Fruit fly (Drosophila melanogaster): Measurements from ENCODE around the gene Pcyt2.

Gene Pcyt2

dm6 chr3L:1584003-1584402 lies 30.7 kb downstream of the Pcyt2 start:
- no peak for TF ChIP-seq CG6272 (GFP tag; IDR thresholded peaks at IDR 0.05)
- no peak for TF ChIP-seq Scr (GFP tag; IDR thresholded peaks at IDR 0.05; ENCODE audit: partially characterized antibody)
- peak; percentile 78 for TF ChIP-seq CG12391 (tag; optimal IDR thresholded peaks at IDR 0.05)
- peak in 1 of 2 experiments; percentile 10 for TF ChIP-seq Hr78 (GFP tag; optimal IDR thresholded peaks at IDR 0.05)
- peak; percentile 78 for TF ChIP-seq vvl (GFP tag; IDR thresholded peaks at IDR 0.05)
- TF ChIP-seq HLH54F (GFP tag; optimal IDR thresholded peaks at IDR 0.05): no peak
- no peak for TF ChIP-seq cad (GFP tag; optimal IDR thresholded peaks at IDR 0.05)
- peak; percentile 84 for TF ChIP-seq otp (GFP tag; IDR thresholded peaks at IDR 0.05)
- TF ChIP-seq CG11456 (GFP tag; IDR thresholded peaks at IDR 0.05): 0 out of 3 replicates have a peak, but pooled peaks have one; percentile 48
- TF ChIP-seq Hr3 (GFP tag; optimal IDR thresholded peaks at IDR 0.05): peak; percentile 63
- TF ChIP-seq az2 (GFP tag; optimal IDR thresholded peaks at IDR 0.05): peak; percentile 65
- peak; percentile 59 for TF ChIP-seq ap (GFP tag; IDR thresholded peaks at IDR 0.05)
- TF ChIP-seq ranshi (GFP tag; IDR thresholded peaks at IDR 0.05): no peak
- TF ChIP-seq ato (GFP tag; IDR thresholded peaks at IDR 0.05; ENCODE audit: partially characterized antibody): no peak
- TF ChIP-seq nom (GFP tag; optimal IDR thresholded peaks at IDR 0.05): no peak
- peak; percentile 51 for TF ChIP-seq cato (GFP tag; optimal IDR thresholded peaks at IDR 0.05; ENCODE audit: borderline replicate concordance)
- no peak for TF ChIP-seq toy (GFP tag; IDR thresholded peaks at IDR 0.05)
- TF ChIP-seq wdn (GFP tag; IDR thresholded peaks at IDR 0.05): no peak
- peak; percentile 47 for TF ChIP-seq Atf-2 (GFP tag; optimal IDR thresholded peaks at IDR 0.05)
- peak; percentile 73 for TF ChIP-seq Xbp1 (GFP tag; optimal IDR thresholded peaks at IDR 0.05)
- TF ChIP-seq CG11398 (GFP tag; optimal IDR thresholded peaks at IDR 0.05): peak; percentile 38
- TF ChIP-seq nerfin-2 (GFP tag; IDR thresholded peaks at IDR 0.05; ENCODE audit: partially characterized antibody): no peak
- TF ChIP-seq Hsf (GFP tag; optimal IDR thresholded peaks at IDR 0.05): peak; percentile 69
- TF ChIP-seq kni (GFP tag; optimal IDR thresholded peaks at IDR 0.05): no peak
- TF ChIP-seq CG1024 (GFP tag; IDR thresholded peaks at IDR 0.05): no peak
- no peak for TF ChIP-seq CG3838 (GFP tag; optimal IDR thresholded peaks at IDR 0.05)
- TF ChIP-seq CG8089 (GFP tag; optimal IDR thresholded peaks at IDR 0.05): peak; percentile 38
- no peak for TF ChIP-seq CG10543 (GFP tag; optimal IDR thresholded peaks at IDR 0.05)
- peak; percentile 41 for TF ChIP-seq tx (GFP tag; optimal IDR thresholded peaks at IDR 0.05)
- peak; percentile 46 for TF ChIP-seq CG12155 (GFP tag; optimal IDR thresholded peaks at IDR 0.05)
- peak; percentile 56 for TF ChIP-seq CG17568 (GFP tag; optimal IDR thresholded peaks at IDR 0.05)
- TF ChIP-seq CG31388 (GFP tag; optimal IDR thresholded peaks at IDR 0.05): no peak
- TF ChIP-seq Fer3 (tag; optimal IDR thresholded peaks at IDR 0.05): peak; percentile 26
- TF ChIP-seq stc (GFP tag; IDR thresholded peaks at IDR 0.05): peak; percentile 58
- no peak for TF ChIP-seq CG9215 (GFP tag; IDR thresholded peaks at IDR 0.05)
- TF ChIP-seq row (GFP tag; IDR thresholded peaks at IDR 0.05): peak; percentile 68
- 0 out of 3 replicates have a peak, but pooled peaks have one; percentile 56 for TF ChIP-seq Mrtf (GFP tag; IDR thresholded peaks at IDR 0.05)
- TF ChIP-seq CG13123 (GFP tag; optimal IDR thresholded peaks at IDR 0.05): peak; percentile 23
- TF ChIP-seq pros (GFP tag; optimal IDR thresholded peaks at IDR 0.05): no peak
- TF ChIP-seq D19B (GFP tag; optimal IDR thresholded peaks at IDR 0.05): no peak
- peak; percentile 71 for TF ChIP-seq Ssrp (tag; optimal IDR thresholded peaks at IDR 0.05)
- TF ChIP-seq sr (GFP tag; IDR thresholded peaks at IDR 0.05): no peak
- peak; percentile 65; the same call in 2 of the 3 replicates for TF ChIP-seq CG34422 (GFP tag; IDR thresholded peaks at IDR 0.05)
- TF ChIP-seq dati (GFP tag; IDR thresholded peaks at IDR 0.05): peak; percentile 60; the same call in 1 of the 2 replicates
- no peak for TF ChIP-seq D (optimal IDR thresholded peaks at IDR 0.05)
- TF ChIP-seq D (GFP tag; optimal IDR thresholded peaks at IDR 0.05): no peak
- peak; percentile 64; the same call in 2 of the 3 replicates for TF ChIP-seq ken (GFP tag; IDR thresholded peaks at IDR 0.05)
- TF ChIP-seq CG10267 (tag; optimal IDR thresholded peaks at IDR 0.05): peak; percentile 59
- TF ChIP-seq caup (GFP tag; optimal IDR thresholded peaks at IDR 0.05; ENCODE audit: severe bottlenecking): no peak
- TF ChIP-seq mld (GFP tag; IDR thresholded peaks at IDR 0.05; ENCODE audit: partially characterized antibody): no peak
- no peak for TF ChIP-seq Dad (GFP tag; optimal IDR thresholded peaks at IDR 0.05)

Data from whole organism, embryonic.